Worm (Caenorhabditis elegans): ENCODE data around the gene F01D5.5.

- TF ChIP-seq hif-1 (tag; optimal IDR thresholded peaks at IDR 0.05) (no peak), fkh-10 (GFP tag; optimal IDR thresholded peaks at IDR 0.05) (no peak), ceh-82 (tag; optimal IDR thresholded peaks at IDR 0.05) (no peak), lsy-2 (tag; optimal IDR thresholded peaks at IDR 0.05) (no peak), ceh-32 (tag; optimal IDR thresholded peaks at IDR 0.05; ENCODE audit: poor library complexity) (no peak), ztf-11 (tag; optimal IDR thresholded peaks at IDR 0.05) (no peak), zip-2 (tag; optimal IDR thresholded peaks at IDR 0.05) (no peak), ZK546.5 (tag; optimal IDR thresholded peaks at IDR 0.05) (no peak), lin-15B (tag; optimal IDR thresholded peaks at IDR 0.05) (no peak)
Observed at ce11 chrII:13984551-13984950, 17.5 kb downstream of the F01D5.5 start, which contains the start of gene sre-47.
